Worm (Caenorhabditis elegans): ENCODE data around the gene fkb-4.

The fkb-4 gene

DNA sequence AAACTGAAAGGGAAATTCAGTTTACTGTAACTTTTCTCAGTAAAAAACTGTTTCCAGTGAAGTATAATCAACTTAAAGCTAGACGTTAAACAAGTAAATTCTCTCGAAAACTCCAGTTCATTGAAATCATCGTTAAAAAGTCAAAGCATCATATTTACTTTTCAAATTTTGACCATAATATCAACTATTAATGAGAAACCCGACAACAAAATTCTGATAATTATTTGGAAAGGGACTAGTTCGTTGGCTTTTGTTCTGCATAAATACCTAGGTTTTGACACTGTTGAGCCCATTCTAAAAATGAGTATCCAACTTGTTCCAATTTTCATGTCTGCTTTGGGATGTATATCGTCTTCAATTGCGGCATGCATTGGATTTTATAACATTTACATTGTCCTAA is 19.3 kb upstream of the fkb-4 start, which contains the start of gene ZC443.7:
ZC443.7 (plus strand) TSS at position 301 of the 400 bp plus-strand sequence.
- TF ChIP-seq W03F9.2 (tag; optimal IDR thresholded peaks at IDR 0.05) = no peak
- no peak for TF ChIP-seq dao-5 (tag; optimal IDR thresholded peaks at IDR 0.05)
- no peak for TF ChIP-seq him-1 (tag; optimal IDR thresholded peaks at IDR 0.05)

DNA sequence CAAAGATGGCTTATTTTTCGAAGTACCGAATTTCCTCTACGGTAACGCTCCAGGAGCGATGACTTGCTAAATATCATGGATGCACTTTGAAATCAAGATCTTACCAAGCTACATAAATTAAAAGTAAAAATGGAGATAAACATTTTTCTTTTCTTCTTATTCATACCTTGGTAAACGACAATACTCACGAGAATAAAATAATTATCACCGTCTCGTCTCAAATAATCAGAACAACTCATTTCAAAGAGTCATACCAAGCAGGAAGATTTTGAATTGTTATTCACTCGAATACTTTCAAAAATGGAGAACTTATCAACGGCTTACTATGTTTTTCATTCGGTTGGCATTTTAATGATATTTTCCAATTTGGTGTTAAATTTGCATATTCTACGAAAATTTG is 16.3 kb upstream of the fkb-4 start, which contains the start of gene srbc-45:
srbc-45 (plus strand) TSS at position 301 of the 400 bp plus-strand sequence.
- TF ChIP-seq W03F9.2 (tag; optimal IDR thresholded peaks at IDR 0.05) (no peak), dao-5 (tag; optimal IDR thresholded peaks at IDR 0.05) (no peak), him-1 (tag; optimal IDR thresholded peaks at IDR 0.05) (no peak)

DNA sequence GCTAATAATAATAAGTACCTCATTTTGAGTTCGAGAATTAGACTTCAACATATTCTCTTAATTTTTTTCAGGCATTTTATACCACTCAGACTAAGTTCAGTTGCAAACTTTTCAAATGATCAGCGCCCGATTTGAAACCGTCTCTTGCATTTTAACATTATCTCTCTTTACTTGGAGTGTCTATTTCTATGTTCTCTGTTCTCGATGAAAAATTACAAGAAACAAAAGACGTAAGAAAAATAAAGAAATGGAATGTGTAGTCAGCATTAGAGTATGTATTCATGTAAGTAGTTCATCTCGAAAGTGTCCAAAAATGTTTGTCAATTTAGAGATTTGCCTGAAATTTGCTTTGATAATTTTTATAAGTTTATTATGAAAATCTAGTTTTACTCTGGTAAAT is 13.2 kb upstream of the fkb-4 start, which contains the start of gene ugt-3:
ugt-3 (minus strand) TSS at position 101 of the 400 bp plus-strand sequence.
- TF ChIP-seq dao-5 (tag; optimal IDR thresholded peaks at IDR 0.05) (no peak), him-1 (tag; optimal IDR thresholded peaks at IDR 0.05) (no peak), W03F9.2 (tag; optimal IDR thresholded peaks at IDR 0.05) (no peak)

DNA sequence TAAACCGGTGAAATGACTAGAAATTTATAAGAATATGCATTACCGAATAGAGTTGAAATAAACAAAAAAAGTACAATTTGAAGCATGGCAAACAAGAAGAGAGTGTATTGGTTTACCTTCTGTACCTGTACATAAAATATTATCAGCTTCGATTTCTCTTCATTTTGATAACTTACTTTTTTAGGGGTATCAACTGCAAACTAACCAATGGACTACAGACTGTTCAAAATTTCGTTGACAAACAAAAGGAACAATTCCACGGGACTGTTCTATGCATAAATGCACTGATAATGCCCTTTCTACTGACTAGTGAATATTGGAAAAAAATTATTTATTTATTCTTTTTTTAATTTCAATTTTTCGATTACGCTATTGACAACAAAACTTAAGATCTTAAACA is 11.1 kb upstream of the fkb-4 start, which contains the start of gene ugt-6:
ugt-6 (minus strand) TSS at position 233 of the 400 bp plus-strand sequence.
- no peak for TF ChIP-seq W03F9.2 (tag; optimal IDR thresholded peaks at IDR 0.05)
- TF ChIP-seq dao-5 (tag; optimal IDR thresholded peaks at IDR 0.05) = no peak
- TF ChIP-seq him-1 (tag; optimal IDR thresholded peaks at IDR 0.05) = no peak

DNA sequence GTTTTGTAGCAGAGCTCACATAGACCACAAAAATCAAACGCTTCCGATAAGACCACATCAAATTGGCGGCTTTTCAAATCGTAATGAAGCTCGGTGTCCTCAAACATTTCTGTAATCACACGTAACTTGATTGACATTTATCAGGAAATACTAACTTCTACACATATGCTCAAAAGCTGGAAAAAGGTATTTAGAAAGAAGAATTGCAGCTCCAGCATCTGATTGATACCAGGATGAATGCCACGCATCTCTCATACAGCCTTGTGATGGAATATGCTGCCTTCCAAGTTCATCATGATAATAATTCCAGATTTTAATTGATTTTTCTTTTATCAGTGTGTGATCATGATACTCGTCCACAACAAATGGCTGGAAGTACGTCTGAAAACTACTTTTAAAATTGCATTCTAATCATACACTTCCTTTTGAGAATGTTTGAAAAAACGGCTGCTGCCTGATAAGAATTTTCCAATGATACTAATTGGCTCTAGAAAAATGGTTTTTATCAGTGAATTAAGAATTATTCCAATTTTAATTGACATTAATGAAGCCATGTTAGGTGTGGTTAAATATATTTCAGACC is 10.1 kb upstream of the fkb-4 start:
- TF ChIP-seq dao-5 (tag; optimal IDR thresholded peaks at IDR 0.05) = no peak
- TF ChIP-seq him-1 (tag; optimal IDR thresholded peaks at IDR 0.05) = no peak
- no peak for TF ChIP-seq W03F9.2 (tag; optimal IDR thresholded peaks at IDR 0.05)

DNA sequence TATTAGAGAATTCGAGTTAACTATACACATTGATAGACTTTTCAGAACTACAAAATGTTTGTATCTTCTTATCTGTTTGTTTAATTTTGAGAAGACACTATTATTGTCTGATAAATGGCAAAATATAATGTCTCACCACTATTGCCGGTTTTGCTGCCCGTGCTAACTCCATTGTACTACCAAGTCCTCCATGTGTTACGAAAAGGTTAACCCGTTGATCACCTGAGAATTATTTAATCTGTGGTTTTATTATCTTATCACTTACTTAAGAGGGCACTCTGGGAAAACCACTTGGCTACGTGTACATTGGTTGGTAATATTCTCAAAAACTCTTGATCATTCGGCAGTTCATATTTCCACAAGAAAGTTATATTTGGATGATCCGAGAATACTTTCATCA is 9.0 kb upstream of the fkb-4 start:
- TF ChIP-seq him-1 (tag; optimal IDR thresholded peaks at IDR 0.05) = no peak
- no peak for TF ChIP-seq W03F9.2 (tag; optimal IDR thresholded peaks at IDR 0.05)
- TF ChIP-seq dao-5 (tag; optimal IDR thresholded peaks at IDR 0.05) = no peak

DNA sequence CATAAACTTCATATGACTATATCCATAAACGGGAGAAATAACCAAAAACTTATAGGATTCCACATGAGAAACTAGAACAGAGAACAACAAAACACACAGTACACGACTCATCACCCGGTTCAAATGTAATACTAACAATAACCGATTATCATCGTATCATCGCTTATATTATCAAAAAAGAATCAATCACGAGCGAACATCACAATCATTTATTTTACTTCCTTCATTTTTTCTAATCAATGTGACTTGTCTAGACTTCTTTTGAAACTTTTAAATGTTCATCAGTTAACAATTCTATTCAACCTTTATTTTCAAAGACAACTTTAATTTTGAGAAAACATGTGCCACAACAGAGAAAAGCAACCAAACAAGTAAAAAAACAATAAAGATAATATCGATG is 8.3 kb upstream of the fkb-4 start, which contains the start of gene ugt-4:
ugt-4 (minus strand) TSS at position 141 of the 400 bp plus-strand sequence.
- TF ChIP-seq him-1 (tag; optimal IDR thresholded peaks at IDR 0.05) (no peak), dao-5 (tag; optimal IDR thresholded peaks at IDR 0.05) (no peak), W03F9.2 (tag; optimal IDR thresholded peaks at IDR 0.05) (no peak)

DNA sequence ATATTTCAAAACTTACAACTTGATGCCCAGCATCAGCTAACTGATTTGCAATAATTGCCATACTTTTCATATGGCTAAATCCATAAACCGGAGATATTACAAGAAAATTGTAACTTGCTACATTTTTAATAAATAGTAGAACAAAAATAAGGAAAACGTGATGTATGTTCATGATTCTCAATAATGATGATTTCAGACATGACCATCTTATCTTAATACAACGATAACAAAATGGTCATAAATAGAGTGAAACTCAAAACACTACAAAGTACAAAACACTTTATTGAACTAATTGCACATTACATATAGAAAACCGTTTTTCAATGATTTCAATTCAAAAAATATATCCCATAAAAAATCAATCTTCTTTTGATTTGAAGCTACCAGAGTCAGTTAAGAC is 5.8 kb upstream of the fkb-4 start, which contains the start of gene ugt-5:
ugt-5 (minus strand) TSS at position 214 of the 400 bp plus-strand sequence.
- TF ChIP-seq him-1 (tag; optimal IDR thresholded peaks at IDR 0.05) (no peak), W03F9.2 (tag; optimal IDR thresholded peaks at IDR 0.05) (no peak), dao-5 (tag; optimal IDR thresholded peaks at IDR 0.05) (no peak)

DNA sequence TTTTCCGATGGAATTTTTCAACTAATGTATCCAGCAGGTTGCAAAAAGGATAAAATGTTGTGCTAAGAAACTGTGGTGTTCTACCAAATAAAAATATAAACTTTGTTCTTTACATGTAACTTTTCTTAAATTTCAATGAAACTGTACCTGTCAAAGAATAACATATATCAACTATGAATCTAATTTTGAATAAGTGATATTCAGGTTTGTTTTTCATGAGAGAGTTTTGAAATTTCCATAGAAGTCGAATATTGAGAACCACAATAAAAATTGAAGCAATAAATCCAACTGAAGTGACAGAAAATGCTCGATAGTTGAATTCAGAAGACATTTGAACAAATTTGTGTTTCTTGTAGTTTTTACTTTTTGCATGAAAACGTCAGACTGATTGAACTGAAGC is 3.3 kb upstream of the fkb-4 start, which contains the start of gene srbc-43:
srbc-43 (minus strand) TSS at position 331 of the 400 bp plus-strand sequence.
- TF ChIP-seq W03F9.2 (tag; optimal IDR thresholded peaks at IDR 0.05) (no peak), dao-5 (tag; optimal IDR thresholded peaks at IDR 0.05) (no peak), him-1 (tag; optimal IDR thresholded peaks at IDR 0.05) (no peak)

DNA sequence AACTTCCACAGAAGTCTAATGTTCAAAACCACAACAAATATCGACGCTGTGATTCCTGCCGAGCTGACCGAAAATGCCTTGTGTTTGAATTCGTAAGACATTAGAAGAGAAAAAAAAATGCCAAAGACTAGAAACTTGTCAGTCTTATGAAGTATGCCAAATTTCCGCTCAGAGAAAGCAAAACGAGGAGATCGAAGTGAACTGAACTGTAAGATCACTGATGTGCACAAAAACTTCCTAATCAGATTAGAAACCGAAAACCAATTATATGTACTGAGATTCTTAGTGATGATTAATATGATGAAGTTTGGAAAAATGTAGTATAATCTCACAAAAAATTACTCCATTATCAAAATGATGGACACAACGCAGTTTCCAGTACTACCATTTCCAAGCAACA is 1.5 kb upstream of the fkb-4 start, which contains the start of gene srbc-44:
srbc-44 (minus strand) TSS at position 101 of the 400 bp plus-strand sequence.
- no peak for TF ChIP-seq him-1 (tag; optimal IDR thresholded peaks at IDR 0.05)
- TF ChIP-seq W03F9.2 (tag; optimal IDR thresholded peaks at IDR 0.05) = no peak
- TF ChIP-seq dao-5 (tag; optimal IDR thresholded peaks at IDR 0.05) = no peak

DNA sequence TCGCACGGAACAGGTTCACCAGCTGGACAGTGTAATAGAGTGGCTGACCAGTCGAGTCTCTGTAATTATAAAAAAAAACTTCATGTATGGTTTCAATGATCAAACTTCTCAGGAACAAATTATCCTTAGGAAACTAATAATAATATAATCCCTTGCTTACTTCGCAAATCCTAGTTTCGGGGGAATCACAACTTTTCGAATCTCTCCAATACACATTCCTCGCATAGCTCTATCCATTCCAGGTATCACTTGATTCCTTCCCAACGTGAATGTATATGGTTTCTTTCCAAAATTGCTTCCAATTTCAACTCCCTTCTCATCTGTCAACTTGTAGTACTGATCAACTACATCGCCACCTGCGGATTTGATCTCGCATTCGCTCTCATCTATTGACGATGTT is 586 bp downstream of the fkb-4 start:
- TF ChIP-seq dao-5 (tag; optimal IDR thresholded peaks at IDR 0.05) (no peak), W03F9.2 (tag; optimal IDR thresholded peaks at IDR 0.05) (no peak), him-1 (tag; optimal IDR thresholded peaks at IDR 0.05) (no peak)

DNA sequence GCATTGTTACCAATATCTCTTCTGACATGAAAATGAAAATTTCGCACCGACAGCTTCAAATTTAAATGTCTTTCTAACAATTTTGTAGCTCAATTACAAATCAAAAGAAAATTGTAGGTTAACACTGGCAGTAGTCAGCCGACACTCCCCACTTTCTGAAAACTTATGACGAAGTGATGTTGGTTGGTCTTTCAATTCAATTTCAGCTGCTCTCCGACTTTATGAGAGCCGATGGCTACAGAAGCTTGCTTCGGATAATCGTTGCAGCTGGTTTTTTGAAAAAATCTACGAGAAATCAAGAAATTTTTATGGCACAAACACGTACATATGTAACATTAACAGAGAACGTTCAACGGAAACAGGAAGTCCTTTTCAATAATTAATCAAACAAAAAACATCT is 2.1 kb downstream of the fkb-4 start, which contains the start of gene sre-20:
sre-20 (minus strand) TSS at position 101 of the 400 bp plus-strand sequence.
- TF ChIP-seq him-1 (tag; optimal IDR thresholded peaks at IDR 0.05) = no peak
- TF ChIP-seq W03F9.2 (tag; optimal IDR thresholded peaks at IDR 0.05) = no peak
- no peak for TF ChIP-seq dao-5 (tag; optimal IDR thresholded peaks at IDR 0.05)

DNA sequence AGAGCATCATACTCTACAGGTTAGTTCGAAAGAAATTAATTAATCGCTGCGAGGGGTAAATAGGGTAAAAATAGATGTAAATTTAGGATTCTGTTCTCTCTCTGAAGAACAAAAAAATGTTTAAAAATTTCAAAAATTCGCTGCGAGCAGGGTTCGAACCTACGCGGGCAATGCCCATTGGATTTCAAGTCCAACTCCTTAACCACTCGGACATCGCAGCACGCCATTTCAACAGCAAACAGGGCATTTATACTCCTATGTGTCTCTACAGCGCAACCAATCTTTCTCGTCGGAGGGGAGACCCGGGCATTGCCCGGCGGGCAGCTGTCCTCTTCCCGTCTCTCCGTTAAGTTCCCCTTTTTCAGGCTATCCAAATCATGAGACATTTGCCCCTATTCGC is 6.7 kb downstream of the fkb-4 start:
- peak; percentile 61 for TF ChIP-seq dao-5 (tag; optimal IDR thresholded peaks at IDR 0.05)
- TF ChIP-seq him-1 (tag; optimal IDR thresholded peaks at IDR 0.05) = peak; percentile 29
- TF ChIP-seq W03F9.2 (tag; optimal IDR thresholded peaks at IDR 0.05) = no peak

DNA sequence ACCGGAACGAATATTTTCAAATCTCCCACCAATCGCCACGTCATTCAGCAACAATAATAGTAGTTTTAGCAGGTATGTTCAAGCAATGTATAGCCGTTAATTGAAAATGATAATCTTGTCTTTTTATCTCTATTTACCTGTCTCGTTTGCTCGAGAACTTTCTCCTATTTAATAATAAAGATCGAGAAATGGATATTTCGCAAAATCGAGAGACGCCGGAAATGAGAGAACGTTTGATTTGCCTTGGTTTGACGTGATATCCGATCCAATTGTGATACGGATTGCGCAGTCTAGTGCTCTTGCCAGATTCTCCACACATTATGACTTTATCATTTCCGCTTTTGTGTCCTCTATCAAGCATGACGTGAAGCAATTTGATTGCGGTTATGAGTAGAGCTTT is 13.1 kb downstream of the fkb-4 start:
- TF ChIP-seq dao-5 (tag; optimal IDR thresholded peaks at IDR 0.05) (no peak), W03F9.2 (tag; optimal IDR thresholded peaks at IDR 0.05) (no peak), him-1 (tag; optimal IDR thresholded peaks at IDR 0.05) (no peak)

Measured in whole organism, L4/young adult.